Fruit fly (Drosophila melanogaster) whole organism, embryonic: ENCODE results near the gene CG43271.
A peak's percentile ranks its signal among the peaks of the same experiment; 100 is the strongest.

Source experiments
- Atf3 ChIP-seq: fragments of 200-800 bp; sonication (Bioruptor generic); optimal IDR thresholded peaks from 3 replicates; lab custom pipeline; 2016; ENCODE audit warnings: missing biosample characterization, missing genetic modification characterization
- CG10462 ChIP-seq: fragments of 200-800 bp; sonication (Bioruptor generic); optimal IDR thresholded peaks from 2 replicates; lab custom pipeline; 2016; ENCODE audit warnings: missing biosample characterization, missing genetic modification characterization
- CG10543 ChIP-seq: fragments of 200-800 bp; sonication (Bioruptor generic); optimal IDR thresholded peaks from 3 replicates; lab custom pipeline; 2017; ENCODE audit warnings: missing biosample characterization, mild to moderate bottlenecking, missing genetic modification characterization, moderate library complexity
- CG10959 ChIP-seq: fragments of 200-800 bp; sonication (Bioruptor generic); IDR thresholded peaks from 2 replicates; pipeline ENCODE4 v1.3.6; 2022; ENCODE audit warnings: missing biosample characterization, missing genetic modification characterization
- CG12391 ChIP-seq: fragments of 200-800 bp; sonication (Bioruptor generic); optimal IDR thresholded peaks from 3 replicates; lab custom pipeline; 2018; ENCODE audit warnings: missing biosample characterization, mild to moderate bottlenecking, missing genetic modification characterization, moderate library complexity
- CG12659 ChIP-seq: fragments of 200-800 bp; sonication (Bioruptor generic); optimal IDR thresholded peaks from 3 replicates; lab custom pipeline; 2017; ENCODE audit warnings: mild to moderate bottlenecking, missing biosample characterization, missing genetic modification reagents, missing genetic modification characterization
- CG13123 ChIP-seq: fragments of 200-800 bp; sonication (Bioruptor generic); optimal IDR thresholded peaks from 2 replicates; lab custom pipeline; 2016; ENCODE audit warnings: missing biosample characterization, missing genetic modification characterization
- CG14667 ChIP-seq: fragments of 200-800 bp; sonication (Bioruptor generic); IDR thresholded peaks from 2 replicates; pipeline ENCODE4 v1.3.6; 2022; ENCODE audit warnings: missing biosample characterization, missing genetic modification characterization
- CG15073 ChIP-seq: fragments of 200-800 bp; sonication (Bioruptor generic); optimal IDR thresholded peaks from 2 replicates; lab custom pipeline; 2016; ENCODE audit warnings: missing biosample characterization, missing genetic modification characterization
- CG1647 ChIP-seq: fragments of 200-800 bp; sonication (Bioruptor generic); optimal IDR thresholded peaks from 3 replicates; lab custom pipeline; 2016; ENCODE audit warnings: missing biosample characterization, missing genetic modification characterization
- CG16863 ChIP-seq: fragments of 200-800 bp; sonication (Bioruptor generic); optimal IDR thresholded peaks from 3 replicates; lab custom pipeline; 2016; ENCODE audit warnings: missing biosample characterization, missing genetic modification characterization
- CG17385 ChIP-seq: fragments of 200-800 bp; sonication (Bioruptor generic); optimal IDR thresholded peaks from 3 replicates; lab custom pipeline; 2018; ENCODE audit warnings: missing biosample characterization, mild to moderate bottlenecking, missing genetic modification characterization
- CG2712 ChIP-seq: fragments of 200-800 bp; optimal IDR thresholded peaks from 3 replicates; lab custom pipeline; 2019; ENCODE audit warnings: missing biosample characterization, mild to moderate bottlenecking, missing genetic modification characterization, moderate library complexity
- CG32767 ChIP-seq: fragments of 200-800 bp; sonication (Bioruptor generic); IDR thresholded peaks from 2 replicates; pipeline ENCODE4 v1.3.6; 2022; ENCODE audit warnings: missing biosample characterization, missing genetic modification characterization
- CG4328 ChIP-seq: fragments of 200-800 bp; sonication (Bioruptor generic); optimal IDR thresholded peaks from 3 replicates; lab custom pipeline; 2017; ENCODE audit warnings: missing biosample characterization, missing genetic modification reagents, missing genetic modification characterization
- CG5180 ChIP-seq: fragments of 200-800 bp; sonication (Bioruptor generic); optimal IDR thresholded peaks from 3 replicates; lab custom pipeline; 2017; ENCODE audit warnings: missing biosample characterization, missing genetic modification characterization, mild to moderate bottlenecking, moderate library complexity, missing genetic modification reagents
- CG6254 ChIP-seq: fragments of 200-800 bp; sonication (Bioruptor generic); optimal IDR thresholded peaks from 3 replicates; lab custom pipeline; 2017; ENCODE audit warnings: mild to moderate bottlenecking, missing biosample characterization, missing genetic modification reagents, missing genetic modification characterization
- CG6654 ChIP-seq: fragments of 200-800 bp; sonication (Bioruptor generic); optimal IDR thresholded peaks from 2 replicates; lab custom pipeline; 2017; ENCODE audit warnings: missing biosample characterization, mild to moderate bottlenecking, missing genetic modification characterization
- CG6765 ChIP-seq: fragments of 200-800 bp; sonication (Bioruptor generic); optimal IDR thresholded peaks from 3 replicates; lab custom pipeline; 2017; ENCODE audit warnings: missing biosample characterization, mild to moderate bottlenecking, missing genetic modification characterization
- CG7372 ChIP-seq: fragments of 200-800 bp; sonication (Bioruptor generic); IDR thresholded peaks from 2 replicates; pipeline ENCODE4 v1.3.6; 2022; ENCODE audit warnings: missing biosample characterization, missing genetic modification characterization
- CG7786 ChIP-seq: fragments of 200-800 bp; sonication (Bioruptor generic); optimal IDR thresholded peaks from 2 replicates; lab custom pipeline; 2016; ENCODE audit warnings: missing biosample characterization, missing genetic modification characterization
- CG8478 ChIP-seq: fragments of >200 bp; optimal IDR thresholded peaks from 2 replicates; lab custom pipeline; 2018
- Chrac-16 ChIP-seq: fragments of 200-800 bp; sonication (Bioruptor generic); optimal IDR thresholded peaks from 3 replicates; lab custom pipeline; 2016; ENCODE audit warnings: missing biosample characterization, missing genetic modification characterization
- Dad ChIP-seq: fragments of 200-800 bp; sonication (Bioruptor generic); optimal IDR thresholded peaks from 3 replicates; lab custom pipeline; 2016; ENCODE audit warnings: missing biosample characterization, missing genetic modification characterization
- Ets97D ChIP-seq: fragments of 200-800 bp; sonication (Bioruptor generic); optimal IDR thresholded peaks from 3 replicates; lab custom pipeline; 2016; ENCODE audit warnings: missing biosample characterization, missing genetic modification characterization
- Nf-YB ChIP-seq: fragments of 200-800 bp; sonication (Bioruptor generic); optimal IDR thresholded peaks from 3 replicates; lab custom pipeline; 2019; ENCODE audit warnings: missing biosample characterization, mild to moderate bottlenecking, missing genetic modification characterization, moderate library complexity
- Side ChIP-seq: fragments of 200-800 bp; sonication (Bioruptor generic); optimal IDR thresholded peaks from 2 replicates; lab custom pipeline; 2016; ENCODE audit warnings: missing biosample characterization, missing genetic modification characterization
- Sry-δ ChIP-seq: fragments of 200-800 bp; sonication (Bioruptor generic); optimal IDR thresholded peaks from 2 replicates; lab custom pipeline; 2016; ENCODE audit warnings: missing biosample characterization, missing genetic modification characterization
- Xbp1 ChIP-seq: fragments of 200-800 bp; sonication (Bioruptor generic); optimal IDR thresholded peaks from 3 replicates; lab custom pipeline; 2016; ENCODE audit warnings: missing biosample characterization, mild to moderate bottlenecking, missing genetic modification characterization
- aop ChIP-seq: fragments of 200-800 bp; sonication (Bioruptor generic); IDR thresholded peaks from 2 replicates; pipeline ENCODE4 v1.3.6; 2022; ENCODE audit warnings: missing biosample characterization, missing genetic modification characterization
- ash1 ChIP-seq: fragments of 200-800 bp; sonication (Bioruptor generic); optimal IDR thresholded peaks from 2 replicates; lab custom pipeline; 2018; ENCODE audit warnings: missing biosample characterization, mild to moderate bottlenecking, missing genetic modification characterization
- chm ChIP-seq: fragments of 200-800 bp; sonication (Bioruptor generic); IDR thresholded peaks from 2 replicates; pipeline ENCODE4 v1.3.6; 2022; ENCODE audit warnings: missing biosample characterization, missing genetic modification characterization
- croc ChIP-seq: fragments of 200-800 bp; sonication (Bioruptor generic); conservative IDR thresholded peaks from 3 replicates; pipeline ENCODE4 v1.3.6; 2022; ENCODE audit warnings: missing biosample characterization, missing genetic modification characterization
- crol ChIP-seq: fragments of 200-800 bp; sonication (Bioruptor generic); IDR thresholded peaks from 2 replicates; pipeline ENCODE4 v1.3.6; 2022; ENCODE audit warnings: missing biosample characterization, missing genetic modification characterization
- da ChIP-seq: fragments of 200-800 bp; sonication (Bioruptor generic); optimal IDR thresholded peaks from 2 replicates; lab custom pipeline; 2016; ENCODE audit warnings: missing biosample characterization, missing genetic modification characterization
- emc ChIP-seq: fragments of 200-800 bp; sonication (Bioruptor generic); optimal IDR thresholded peaks from 2 replicates; lab custom pipeline; 2016; ENCODE audit warnings: missing biosample characterization, missing genetic modification characterization
- ems ChIP-seq: fragments of 200-800 bp; sonication (Bioruptor generic); optimal IDR thresholded peaks from 3 replicates; lab custom pipeline; 2016; ENCODE audit warnings: missing biosample characterization, missing genetic modification characterization
- fru ChIP-seq: fragments of >200 bp; optimal IDR thresholded peaks from 2 replicates; lab custom pipeline; 2017
- gcm ChIP-seq: fragments of 200-800 bp; sonication (Bioruptor generic); optimal IDR thresholded peaks from 2 replicates; lab custom pipeline; 2019; ENCODE audit warnings: missing biosample characterization, mild to moderate bottlenecking, missing genetic modification characterization, moderate library complexity
- inv ChIP-seq: fragments of 200-800 bp; sonication (Bioruptor generic); IDR thresholded peaks from 2 replicates; pipeline ENCODE4 v1.3.6; 2022; ENCODE audit warnings: missing biosample characterization, missing genetic modification characterization; ENCODE audit not compliant: partially characterized antibody
- jumu ChIP-seq: fragments of 200-800 bp; sonication (Bioruptor generic); optimal IDR thresholded peaks from 3 replicates; lab custom pipeline; 2016; ENCODE audit warnings: missing biosample characterization, missing genetic modification characterization
- lbe ChIP-seq: fragments of 200-800 bp; sonication (Bioruptor generic); optimal IDR thresholded peaks from 2 replicates; lab custom pipeline; 2016; ENCODE audit warnings: missing biosample characterization, mild to moderate bottlenecking, missing genetic modification characterization
- mam ChIP-seq: fragments of 200-800 bp; sonication (Bioruptor generic); optimal IDR thresholded peaks from 3 replicates; lab custom pipeline; 2016; ENCODE audit warnings: missing biosample characterization, missing genetic modification characterization
- oc ChIP-seq: fragments of 200-800 bp; sonication (Bioruptor generic); optimal IDR thresholded peaks from 2 replicates; lab custom pipeline; 2018; ENCODE audit warnings: missing biosample characterization, mild to moderate bottlenecking, missing genetic modification characterization, moderate library complexity
- onecut ChIP-seq: fragments of 200-800 bp; sonication (Bioruptor generic); IDR thresholded peaks from 2 replicates; pipeline ENCODE4 v1.3.6; 2022; ENCODE audit warnings: missing biosample characterization, missing genetic modification characterization
- salm ChIP-seq: fragments of 200-800 bp; sonication (Bioruptor generic); optimal IDR thresholded peaks from 2 replicates; lab custom pipeline; 2018; ENCODE audit warnings: missing biosample characterization, mild to moderate bottlenecking, missing genetic modification characterization
- schlank ChIP-seq: fragments of 200-800 bp; sonication (Bioruptor generic); optimal IDR thresholded peaks from 2 replicates; lab custom pipeline; 2018; ENCODE audit warnings: missing biosample characterization, mild to moderate bottlenecking, missing genetic modification characterization
- ssp ChIP-seq: fragments of 200-800 bp; sonication (Bioruptor generic); IDR thresholded peaks from 2 replicates; pipeline ENCODE4 v1.3.6; 2022; ENCODE audit warnings: missing biosample characterization, missing genetic modification characterization
- stc ChIP-seq: fragments of 200-800 bp; sonication (Bioruptor generic); IDR thresholded peaks from 2 replicates; pipeline ENCODE4 v1.3.6; 2022; ENCODE audit warnings: missing biosample characterization, missing genetic modification characterization
- stwl ChIP-seq: fragments of 200-800 bp; sonication (Bioruptor generic); optimal IDR thresholded peaks from 3 replicates; lab custom pipeline; 2018; ENCODE audit warnings: missing biosample characterization, mild to moderate bottlenecking, missing genetic modification characterization, moderate library complexity
- tup ChIP-seq: fragments of 200-800 bp; sonication (Bioruptor generic); optimal IDR thresholded peaks from 2 replicates; lab custom pipeline; 2016; ENCODE audit warnings: missing biosample characterization, mild to moderate bottlenecking, missing genetic modification characterization, moderate library complexity
- wek ChIP-seq: fragments of 200-800 bp; sonication (Bioruptor generic); optimal IDR thresholded peaks from 3 replicates; lab custom pipeline; 2018; ENCODE audit warnings: missing biosample characterization, mild to moderate bottlenecking, missing genetic modification characterization, moderate library complexity

Gene CG43271

DNA sequence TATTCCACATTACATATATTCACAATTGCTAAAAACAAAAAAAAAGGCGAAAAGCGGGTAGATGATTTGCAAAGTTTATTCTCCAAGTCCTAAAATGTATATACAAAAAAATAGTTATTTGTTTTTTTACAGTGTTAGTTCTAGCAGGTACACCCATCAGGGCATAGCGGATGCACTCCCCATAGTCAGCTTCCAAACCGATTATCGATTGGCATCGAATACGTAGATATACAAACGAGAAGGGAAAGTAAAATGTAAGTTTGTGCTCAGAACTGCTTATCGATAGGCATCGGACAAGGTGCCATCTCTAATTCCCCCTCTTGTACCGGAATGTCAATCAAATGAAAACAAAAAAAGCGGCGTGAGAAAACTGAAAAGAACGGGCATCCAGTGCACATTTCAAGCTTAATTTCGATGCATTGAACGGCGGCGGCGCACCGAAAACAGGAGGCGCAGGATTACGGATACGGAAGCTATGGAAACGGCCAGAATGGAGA is 48.3 kb upstream of the CG43271 start, which contains the start of gene CG5674 (continued):
- TF ChIP-seq CG16863 (GFP tag; lab: Kevin White, UChicago), result peak; percentile 50
- TF ChIP-seq aop (GFP tag; lab: Robert Waterston, UW), result no peak
- peak; percentile 98 for TF ChIP-seq Sry-δ (GFP tag; lab: Kevin White, UChicago)
- TF ChIP-seq emc (GFP tag; lab: Kevin White, UChicago), result no peak
- TF ChIP-seq da, result no peak
- peak; percentile 84 for TF ChIP-seq inv (GFP tag; lab: Robert Waterston, UW)
- TF ChIP-seq Side (GFP tag; lab: Kevin White, UChicago), result no peak
- TF ChIP-seq CG6765 (GFP tag; lab: Kevin White, UChicago), result no peak
- TF ChIP-seq CG12391, result no peak
- no peak for TF ChIP-seq CG7372
- no peak for TF ChIP-seq CG4328
- TF ChIP-seq schlank (tag; lab: Kevin White, UChicago), result no peak
- no peak for TF ChIP-seq CG15073
- TF ChIP-seq Dad (GFP tag; lab: Kevin White, UChicago), result no peak
- no peak for TF ChIP-seq CG13123
- peak; percentile 58 for TF ChIP-seq Xbp1 (GFP tag; lab: Kevin White, UChicago)
- TF ChIP-seq CG10959, result no peak
- TF ChIP-seq CG7786, result peak; percentile 46
- no peak for TF ChIP-seq CG8478 (lab: Kevin White, UChicago)
- no peak for TF ChIP-seq ssp (GFP tag; lab: Robert Waterston, UW)
- TF ChIP-seq salm, result no peak
- no peak for TF ChIP-seq CG32767 (GFP tag; lab: Robert Waterston, UW)
- no peak for TF ChIP-seq lbe (GFP tag; lab: Kevin White, UChicago)
- no peak for TF ChIP-seq CG6254 (GFP tag; lab: Kevin White, UChicago)
- TF ChIP-seq stwl (tag; lab: Kevin White, UChicago), result peak; percentile 96
- no peak for TF ChIP-seq tup (GFP tag; lab: Kevin White, UChicago)
- peak; percentile 63 for TF ChIP-seq onecut (GFP tag; lab: Robert Waterston, UW)
- no peak for TF ChIP-seq fru
- no peak for TF ChIP-seq CG1647 (GFP tag; lab: Kevin White, UChicago)
- peak; percentile 89 for TF ChIP-seq Ets97D (GFP tag; lab: Kevin White, UChicago)
- TF ChIP-seq CG12659 (GFP tag; lab: Kevin White, UChicago), result peak; percentile 64
- TF ChIP-seq ems (GFP tag; lab: Kevin White, UChicago), result peak; percentile 10
- no peak for TF ChIP-seq CG2712 (tag; lab: Kevin White, UChicago)
- TF ChIP-seq oc (tag; lab: Kevin White, UChicago), result no peak
- peak; percentile 34 for TF ChIP-seq jumu (GFP tag; lab: Kevin White, UChicago)
- no peak for TF ChIP-seq CG10543
- TF ChIP-seq CG14667 (GFP tag; lab: Robert Waterston, UW), result 0 out of 2 replicates have a peak, but pooled peaks have one; percentile 34
- peak; percentile 66 for TF ChIP-seq mam (GFP tag; lab: Kevin White, UChicago)
- TF ChIP-seq chm, result 0 out of 2 replicates have a peak, but pooled peaks have one; percentile 18
- no peak for TF ChIP-seq Nf-YB (GFP tag; lab: Kevin White, UChicago)
- TF ChIP-seq CG17385 (GFP tag; lab: Kevin White, UChicago), result no peak
- TF ChIP-seq stc, result 0 out of 2 replicates have a peak, but pooled peaks have one; percentile 5
- peak; percentile 91 for TF ChIP-seq crol (GFP tag; lab: Robert Waterston, UW)
- TF ChIP-seq Atf3, result peak; percentile 35
- no peak for TF ChIP-seq CG6654 (GFP tag; lab: Kevin White, UChicago)
- no peak for TF ChIP-seq ash1 (GFP tag; lab: Kevin White, UChicago)
- TF ChIP-seq gcm, result no peak
- TF ChIP-seq wek (GFP tag; lab: Kevin White, UChicago), result no peak
- TF ChIP-seq croc, result no peak
- TF ChIP-seq CG10462, result no peak
- TF ChIP-seq CG5180 (GFP tag; lab: Kevin White, UChicago), result no peak
- TF ChIP-seq Chrac-16, result peak; percentile 40
